Worm (Caenorhabditis elegans) whole organism, late embryonic: ENCODE results near the gene F08F8.7.

Source experiments
- C38D4.7 ChIP-seq: fragments of 200-800 bp; sonication (Bioruptor generic); optimal IDR thresholded peaks from 2 replicates; lab custom pipeline; 2018; ENCODE audit warnings: mild to moderate bottlenecking, missing genetic modification characterization, moderate library complexity, missing compliant biosample characterization
- K02D7.2 ChIP-seq: sonication (generic microtip); optimal IDR thresholded peaks from 2 replicates; lab custom pipeline; 2017; ENCODE audit warnings: mild to moderate bottlenecking, missing genetic modification characterization, missing compliant biosample characterization
- T23F11.4 ChIP-seq: fragments of 200-800 bp; sonication (Bioruptor generic); optimal IDR thresholded peaks from 2 replicates; lab custom pipeline; 2018; ENCODE audit warnings: mild to moderate bottlenecking, missing genetic modification characterization, missing compliant biosample characterization
- ceh-2 ChIP-seq: sonication (generic microtip); optimal IDR thresholded peaks from 2 replicates; lab custom pipeline; 2016; ENCODE audit warnings: missing genotype, missing genetic modification characterization, missing compliant biosample characterization
- ceh-22 ChIP-seq: sonication (generic microtip); optimal IDR thresholded peaks from 2 replicates; lab custom pipeline; 2017; ENCODE audit warnings: missing biosample characterization, missing genetic modification characterization
- hlh-30 ChIP-seq: sonication (generic microtip); optimal IDR thresholded peaks from 2 replicates; lab custom pipeline; 2017; ENCODE audit warnings: antibody characterized with exemption, missing genetic modification characterization, missing compliant biosample characterization; ENCODE audit not compliant: insufficient read depth
- hlh-8 ChIP-seq: sonication (generic microtip); optimal IDR thresholded peaks from 2 replicates; lab custom pipeline; 2016; ENCODE audit warnings: missing genotype, missing genetic modification characterization, missing compliant biosample characterization
- nhr-11 ChIP-seq: fragments of 150-350 bp; optimal IDR thresholded peaks from 2 replicates; lab custom pipeline; 2014; ENCODE audit warnings: missing biosample characterization, missing genetic modification characterization
- pqm-1 ChIP-seq: sonication (generic microtip); optimal IDR thresholded peaks from 2 replicates; lab custom pipeline; 2016; ENCODE audit warnings: missing genetic modification characterization, missing compliant biosample characterization
- ref-2 ChIP-seq: sonication (generic microtip); optimal IDR thresholded peaks from 2 replicates; lab custom pipeline; 2016; ENCODE audit warnings: missing genetic modification characterization, missing compliant biosample characterization
- sox-2 ChIP-seq: fragments of 200-800 bp; sonication (Bioruptor generic); IDR thresholded peaks from 2 replicates; pipeline ENCODE4 v1.3.6; 2022; ENCODE audit warnings: missing genetic modification reagents, missing genetic modification characterization, missing compliant biosample characterization
- ztf-16 ChIP-seq: sonication (generic microtip); optimal IDR thresholded peaks from 2 replicates; lab custom pipeline; 2017; ENCODE audit warnings: missing genetic modification characterization, missing compliant biosample characterization

DNA sequence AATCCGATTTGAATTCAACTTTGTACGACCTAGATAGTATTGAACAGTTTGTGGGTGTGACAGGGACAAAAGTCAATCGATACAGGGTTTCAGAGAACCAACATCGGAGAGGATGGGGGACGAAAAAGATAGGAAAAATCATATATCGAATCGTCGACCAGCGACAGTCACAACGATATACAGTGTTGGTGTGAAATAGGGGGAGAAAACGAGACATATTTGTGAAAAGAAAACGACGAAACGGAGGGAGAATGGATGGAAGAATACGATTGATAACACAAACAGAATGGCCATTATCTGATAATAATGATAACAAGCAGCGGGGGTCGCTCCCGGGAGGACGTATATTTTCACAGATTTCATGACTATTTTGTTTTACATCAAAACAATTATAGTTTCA, 28.5 kb upstream of the F08F8.7 start:
- TF ChIP-seq C38D4.7 (GFP tag; lab: Kevin White, UChicago) (no peak), ceh-22 (tag; lab: Kevin White, UChicago) (no peak), ref-2 (tag; lab: Kevin White, UChicago) (no peak), pqm-1 (no peak), K02D7.2 (no peak), nhr-11 (tag; lab: Kevin White, UChicago) (no peak), T23F11.4 (GFP tag; lab: Kevin White, UChicago) (no peak), ztf-16 (tag; lab: Kevin White, UChicago) (no peak), sox-2 (no peak), hlh-8 (no peak), ceh-2 (no peak), hlh-30 (tag; lab: Kevin White, UChicago) (no peak)
